Worm (Caenorhabditis elegans) whole organism, mixed stage, embryonic: Measurements from ENCODE around the gene K12H4.2.
A peak's percentile ranks its signal among the peaks of the same experiment; 100 is the strongest.

Experiments used
- M03D4.4 ChIP-seq: sonication (generic microtip); optimal IDR thresholded peaks from 2 replicates; lab custom pipeline; 2017; ENCODE audit warnings: mild to moderate bottlenecking, missing genetic modification characterization, missing compliant biosample characterization
- bed-3 ChIP-seq: fragments of 200-800 bp; sonication (Bioruptor generic); optimal IDR thresholded peaks from 3 replicates; lab custom pipeline; 2018; ENCODE audit warnings: mild to moderate bottlenecking, missing genetic modification characterization, moderate library complexity, missing compliant biosample characterization
- blmp-1 ChIP-seq: fragments of 150-350 bp; optimal IDR thresholded peaks from 2 replicates; lab custom pipeline; 2014; ENCODE audit warnings: missing biosample characterization, missing genetic modification characterization
- ceh-39 ChIP-seq: fragments of 150-350 bp; optimal IDR thresholded peaks from 2 replicates; lab custom pipeline; 2014; ENCODE audit warnings: missing biosample characterization, missing genetic modification characterization
- ceh-43 ChIP-seq: fragments of 200-800 bp; sonication (Bioruptor generic); optimal IDR thresholded peaks from 2 replicates; lab custom pipeline; 2018; ENCODE audit warnings: mild to moderate bottlenecking, missing genetic modification characterization, moderate library complexity, missing compliant biosample characterization
- ceh-83 ChIP-seq: fragments of 200-800 bp; sonication (Bioruptor generic); optimal IDR thresholded peaks from 2 replicates; lab custom pipeline; 2018; ENCODE audit warnings: mild to moderate bottlenecking, missing genetic modification characterization, missing compliant biosample characterization
- ces-1 ChIP-seq: fragments of 150-350 bp; optimal IDR thresholded peaks from 2 replicates; lab custom pipeline; 2014; ENCODE audit warnings: missing biosample characterization, missing genetic modification reagents, missing genetic modification characterization
- cnd-1 ChIP-seq: fragments of 200-800 bp; sonication (Bioruptor generic); optimal IDR thresholded peaks from 2 replicates; lab custom pipeline; 2018; ENCODE audit warnings: mild to moderate bottlenecking, missing genetic modification characterization, missing compliant biosample characterization
- drap-1 ChIP-seq: fragments of 200-800 bp; sonication (Bioruptor generic); optimal IDR thresholded peaks from 3 replicates; lab custom pipeline; 2018; ENCODE audit warnings: mild to moderate bottlenecking, missing genetic modification characterization, missing compliant biosample characterization
- elt-1 ChIP-seq: sonication (generic microtip); optimal IDR thresholded peaks from 2 replicates; lab custom pipeline; 2017; ENCODE audit warnings: missing genetic modification characterization, mild to moderate bottlenecking, missing compliant biosample characterization, antibody characterized with exemption, moderate library complexity, borderline replicate concordance; ENCODE audit not compliant: insufficient read depth
- elt-3 ChIP-seq: fragments of 150-350 bp; optimal IDR thresholded peaks from 2 replicates; lab custom pipeline; 2014; ENCODE audit warnings: missing biosample characterization, missing genetic modification characterization
- flh-1 ChIP-seq: fragments of 200-800 bp; sonication (Bioruptor generic); optimal IDR thresholded peaks from 2 replicates; lab custom pipeline; 2018; ENCODE audit warnings: mild to moderate bottlenecking, missing genetic modification characterization, moderate library complexity, missing compliant biosample characterization
- ham-2 ChIP-seq: fragments of 200-800 bp; sonication (Bioruptor generic); optimal IDR thresholded peaks from 2 replicates; lab custom pipeline; 2018; ENCODE audit warnings: mild to moderate bottlenecking, missing genetic modification characterization, missing compliant biosample characterization
- hlh-1 ChIP-seq: fragments of 150-350 bp; optimal IDR thresholded peaks from 2 replicates; lab custom pipeline; 2014; ENCODE audit warnings: missing biosample characterization, missing genetic modification reagents, missing genetic modification characterization
- lin-13 ChIP-seq: fragments of 150-350 bp; optimal IDR thresholded peaks from 2 replicates; lab custom pipeline; 2014; ENCODE audit warnings: missing biosample characterization, missing genetic modification characterization
- lin-32 ChIP-seq: fragments of 200-800 bp; sonication (Bioruptor generic); optimal IDR thresholded peaks from 2 replicates; lab custom pipeline; 2018; ENCODE audit warnings: mild to moderate bottlenecking, missing genetic modification characterization, missing compliant biosample characterization
- lsy-2 ChIP-seq: fragments of 150-350 bp; optimal IDR thresholded peaks from 2 replicates; lab custom pipeline; 2014; ENCODE audit warnings: missing biosample characterization, missing genetic modification characterization
- mab-5 ChIP-seq: fragments of 150-350 bp; optimal IDR thresholded peaks from 2 replicates; lab custom pipeline; 2014; ENCODE audit warnings: missing biosample characterization, missing genetic modification characterization
- mep-1 ChIP-seq: fragments of 150-350 bp; optimal IDR thresholded peaks from 2 replicates; lab custom pipeline; 2017; ENCODE audit warnings: missing biosample characterization, missing genetic modification reagents, missing genetic modification characterization, inconsistent platforms
- mls-2 ChIP-seq: sonication (generic microtip); optimal IDR thresholded peaks from 2 replicates; lab custom pipeline; 2016; ENCODE audit warnings: mild to moderate bottlenecking, missing genetic modification characterization, moderate library complexity, missing compliant biosample characterization
- nhr-12 ChIP-seq: fragments of 150-350 bp; optimal IDR thresholded peaks from 2 replicates; lab custom pipeline; 2014; ENCODE audit warnings: missing biosample characterization, missing genetic modification characterization
- nhr-2 ChIP-seq: fragments of 150-350 bp; optimal IDR thresholded peaks from 2 replicates; lab custom pipeline; 2014; ENCODE audit warnings: missing biosample characterization, missing genetic modification characterization
- nhr-237 ChIP-seq: fragments of 150-350 bp; optimal IDR thresholded peaks from 2 replicates; lab custom pipeline; 2014; ENCODE audit warnings: missing biosample characterization, missing genetic modification characterization
- nhr-28 ChIP-seq: fragments of 150-350 bp; optimal IDR thresholded peaks from 2 replicates; lab custom pipeline; 2014; ENCODE audit warnings: missing biosample characterization, missing genetic modification characterization
- pha-4 ChIP-seq: fragments of 150-350 bp; optimal IDR thresholded peaks from 2 replicates; lab custom pipeline; 2018; ENCODE audit warnings: missing biosample characterization, missing genetic modification reagents, missing genetic modification characterization
- sem-2 ChIP-seq: fragments of 200-800 bp; sonication (Bioruptor generic); optimal IDR thresholded peaks from 2 replicates; lab custom pipeline; 2018; ENCODE audit warnings: mild to moderate bottlenecking, missing genetic modification characterization, missing compliant biosample characterization
- snpc-4 ChIP-seq: fragments of 150-350 bp; optimal IDR thresholded peaks from 2 replicates; lab custom pipeline; 2014; ENCODE audit warnings: missing biosample characterization, missing genetic modification characterization
- sptf-1 ChIP-seq: sonication (generic microtip); optimal IDR thresholded peaks from 2 replicates; lab custom pipeline; 2017; ENCODE audit warnings: mild to moderate bottlenecking, missing genetic modification characterization, moderate library complexity, missing compliant biosample characterization
- tbx-8 ChIP-seq: fragments of 200-800 bp; sonication (Bioruptor generic); optimal IDR thresholded peaks from 2 replicates; lab custom pipeline; 2018; ENCODE audit warnings: mild to moderate bottlenecking, missing genetic modification characterization, moderate library complexity, missing compliant biosample characterization
- unc-120 ChIP-seq: sonication (generic microtip); optimal IDR thresholded peaks from 2 replicates; lab custom pipeline; 2017; ENCODE audit warnings: missing genetic modification characterization, missing compliant biosample characterization; ENCODE audit not compliant: poor library complexity, severe bottlenecking
- unc-39 ChIP-seq: fragments of 150-350 bp; optimal IDR thresholded peaks from 2 replicates; lab custom pipeline; 2014; ENCODE audit warnings: missing biosample characterization, missing genetic modification characterization
- unc-62 ChIP-seq: fragments of 150-350 bp; optimal IDR thresholded peaks from 2 replicates; lab custom pipeline; 2014; ENCODE audit warnings: missing biosample characterization, missing genetic modification reagents, missing genetic modification characterization
- zip-8 ChIP-seq: fragments of 150-350 bp; optimal IDR thresholded peaks from 2 replicates; lab custom pipeline; 2014; ENCODE audit warnings: missing biosample characterization, missing genetic modification characterization
- ztf-11 ChIP-seq: fragments of 150-350 bp; optimal IDR thresholded peaks from 2 replicates; lab custom pipeline; 2014; ENCODE audit warnings: missing biosample characterization, missing genetic modification characterization

K12H4.2 gene

DNA sequence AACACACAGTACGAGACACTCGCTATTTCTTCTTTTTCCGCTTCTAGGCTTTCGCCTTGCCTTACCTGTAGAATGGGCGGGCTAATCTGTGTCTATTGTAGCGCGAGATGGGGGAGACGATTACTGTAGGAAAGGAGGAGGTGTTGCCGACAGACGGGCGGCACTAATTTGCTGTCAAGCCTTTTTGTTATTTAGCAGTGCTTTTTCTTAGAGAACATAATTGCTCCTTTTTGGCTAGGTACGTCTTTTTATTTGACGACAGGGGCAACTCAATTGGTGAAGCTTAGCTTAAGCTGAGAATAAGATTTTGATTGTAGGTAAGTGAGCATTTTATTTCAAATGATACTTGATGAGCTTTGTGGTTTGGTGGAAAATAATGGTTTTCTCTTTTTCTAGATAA lies 16.1 kb downstream of the K12H4.2 start:
- peak; percentile 69 for TF ChIP-seq ham-2 (GFP tag; lab: Kevin White, UChicago)
- TF ChIP-seq lsy-2: peak; percentile 5
- no peak for TF ChIP-seq snpc-4 (tag; lab: Kevin White, UChicago)
- no peak for TF ChIP-seq elt-3 (tag; lab: Kevin White, UChicago)
- no peak for TF ChIP-seq hlh-1 (tag; lab: Kevin White, UChicago)
- TF ChIP-seq mab-5 (tag; lab: Kevin White, UChicago): no peak
- no peak for TF ChIP-seq ztf-11 (tag; lab: Kevin White, UChicago)
- no peak for TF ChIP-seq tbx-8 (GFP tag; lab: Kevin White, UChicago)
- TF ChIP-seq lin-32 (GFP tag; lab: Kevin White, UChicago): no peak
- no peak for TF ChIP-seq unc-62 (GFP tag; lab: Kevin White, UChicago)
- TF ChIP-seq M03D4.4 (tag; lab: Kevin White, UChicago): no peak
- TF ChIP-seq mls-2 (tag; lab: Kevin White, UChicago): no peak
- TF ChIP-seq unc-39 (tag; lab: Kevin White, UChicago): no peak
- TF ChIP-seq nhr-2 (tag; lab: Kevin White, UChicago): no peak
- TF ChIP-seq nhr-237: no peak

DNA sequence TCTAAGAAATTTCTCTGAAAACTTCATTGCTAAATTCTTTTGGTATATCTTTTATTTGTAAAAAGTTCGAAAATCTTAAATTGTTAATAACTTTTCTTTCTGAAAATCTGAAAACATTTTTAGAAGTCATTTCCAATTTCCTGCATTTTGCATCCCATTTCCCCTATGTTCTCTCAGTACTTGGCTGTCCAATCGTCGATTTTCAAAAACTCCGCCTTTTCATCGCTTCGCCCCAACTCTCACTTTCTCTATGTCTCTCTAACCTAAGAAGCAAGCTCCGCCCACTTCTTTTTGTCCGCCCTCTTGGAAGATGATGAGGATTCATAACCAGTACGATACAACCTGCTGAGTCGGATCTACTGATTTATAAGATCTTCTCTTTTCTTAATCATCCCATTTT lies 17.6 kb downstream of the K12H4.2 start:
- TF ChIP-seq flh-1 (GFP tag; lab: Kevin White, UChicago) (no peak), sptf-1 (tag; lab: Kevin White, UChicago) (no peak), ceh-43 (GFP tag; lab: Kevin White, UChicago) (no peak), lsy-2 (peak; percentile 66), nhr-2 (tag; lab: Kevin White, UChicago) (no peak), mab-5 (tag; lab: Kevin White, UChicago) (no peak)
- TF ChIP-seq, all 35 proteins: peak for 1

DNA sequence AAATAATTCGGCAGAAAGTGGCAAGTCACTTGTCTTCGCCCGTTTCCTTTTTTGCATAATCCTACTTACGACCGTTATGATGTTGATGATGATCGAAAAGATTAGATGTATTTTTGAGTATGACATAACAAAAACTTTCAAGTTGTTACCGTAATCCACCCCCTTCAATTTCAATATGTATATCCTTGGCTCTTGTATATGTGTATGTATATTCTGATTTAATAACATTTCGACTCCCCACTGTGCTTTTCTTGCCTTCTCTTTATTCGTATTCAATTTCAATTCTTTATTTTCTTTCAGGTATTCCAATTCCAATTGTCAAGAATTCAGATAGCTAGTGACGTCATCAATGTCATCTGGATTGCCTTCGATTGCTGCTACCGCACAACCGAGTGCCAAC lies 19.5 kb downstream of the K12H4.2 start, which contains the start of gene pros-1:
TSS of gene pros-1 (plus strand) at position 301 of the 400 bp plus-strand sequence.
- TF ChIP-seq lin-32 (GFP tag; lab: Kevin White, UChicago): no peak

DNA sequence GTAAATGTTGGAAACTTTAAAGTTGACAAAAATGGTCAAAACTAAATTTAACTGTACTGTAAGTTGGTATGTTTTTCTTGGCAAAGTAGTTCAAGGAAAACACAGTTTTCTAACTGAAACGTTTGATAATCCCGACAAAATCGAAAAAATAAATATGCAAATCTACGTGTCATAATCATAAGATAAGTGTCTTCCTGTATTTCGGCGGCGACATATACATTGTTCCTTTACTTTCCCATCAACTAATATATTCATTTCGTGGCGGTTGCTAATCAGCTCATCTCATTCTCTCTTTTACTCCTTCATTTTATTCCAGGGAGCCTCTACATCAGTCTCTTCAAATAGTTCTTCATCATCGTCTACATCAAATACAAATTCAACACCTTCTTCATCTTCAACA lies 20.3 kb downstream of the K12H4.2 start:
- TF ChIP-seq ceh-39: no peak
- no peak for TF ChIP-seq sem-2 (GFP tag; lab: Kevin White, UChicago)
- no peak for TF ChIP-seq ces-1 (GFP tag; lab: Kevin White, UChicago)
- TF ChIP-seq hlh-1 (tag; lab: Kevin White, UChicago): no peak
- TF ChIP-seq tbx-8 (GFP tag; lab: Kevin White, UChicago): no peak
- TF ChIP-seq zip-8 (tag; lab: Kevin White, UChicago): no peak
- TF ChIP-seq sptf-1 (tag; lab: Kevin White, UChicago): no peak
- no peak for TF ChIP-seq unc-62 (GFP tag; lab: Kevin White, UChicago)
- TF ChIP-seq cnd-1 (tag; lab: Kevin White, UChicago): no peak
- TF ChIP-seq lin-13 (tag; lab: Kevin White, UChicago): no peak
- no peak for TF ChIP-seq drap-1
- TF ChIP-seq pha-4: no peak
- no peak for TF ChIP-seq M03D4.4 (tag; lab: Kevin White, UChicago)
- TF ChIP-seq nhr-237: no peak
- no peak for TF ChIP-seq lsy-2

DNA sequence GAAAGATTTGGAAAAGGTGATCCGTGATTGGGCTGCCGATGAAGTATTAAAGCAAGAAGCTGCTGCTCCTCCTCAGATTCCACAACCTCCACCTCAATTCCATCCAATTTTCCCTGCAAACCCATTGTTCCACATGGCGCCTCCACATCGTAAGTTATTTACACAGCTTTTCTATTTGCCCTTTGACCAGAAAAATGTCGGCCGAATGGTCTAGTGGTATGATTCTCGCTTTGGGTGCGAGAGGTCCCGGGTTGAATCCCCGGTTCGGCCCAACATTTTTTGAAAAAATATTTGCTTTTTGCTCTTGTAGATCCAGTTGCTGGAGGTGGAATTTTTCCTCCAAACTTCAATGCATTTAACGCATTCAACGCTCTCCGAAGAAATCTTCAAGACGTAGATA lies 21.7 kb downstream of the K12H4.2 start:
- peak; percentile 34 for TF ChIP-seq sptf-1 (tag; lab: Kevin White, UChicago)
- no peak for TF ChIP-seq ces-1 (GFP tag; lab: Kevin White, UChicago)
- TF ChIP-seq M03D4.4 (tag; lab: Kevin White, UChicago): peak; percentile 36
- no peak for TF ChIP-seq unc-120
- no peak for TF ChIP-seq ceh-43 (GFP tag; lab: Kevin White, UChicago)
- TF ChIP-seq flh-1 (GFP tag; lab: Kevin White, UChicago): no peak
- peak; percentile 2 for TF ChIP-seq mls-2 (tag; lab: Kevin White, UChicago)
- no peak for TF ChIP-seq unc-62 (GFP tag; lab: Kevin White, UChicago)
- TF ChIP-seq lsy-2: no peak
- TF ChIP-seq elt-1 (tag; lab: Kevin White, UChicago): no peak
- no peak for TF ChIP-seq ceh-39
- no peak for TF ChIP-seq lin-13 (tag; lab: Kevin White, UChicago)
- peak; percentile 16 for TF ChIP-seq cnd-1 (tag; lab: Kevin White, UChicago)
- no peak for TF ChIP-seq bed-3 (GFP tag; lab: Kevin White, UChicago)
- no peak for TF ChIP-seq mab-5 (tag; lab: Kevin White, UChicago)
- no peak for TF ChIP-seq nhr-28 (tag; lab: Kevin White, UChicago)
- no peak for TF ChIP-seq snpc-4 (tag; lab: Kevin White, UChicago)
- no peak for TF ChIP-seq lin-32 (GFP tag; lab: Kevin White, UChicago)
- no peak for TF ChIP-seq mep-1 (tag; lab: Kevin White, UChicago)
- no peak for TF ChIP-seq tbx-8 (GFP tag; lab: Kevin White, UChicago)
- no peak for TF ChIP-seq nhr-12 (tag; lab: Kevin White, UChicago)
- TF ChIP-seq nhr-237: no peak
- no peak for TF ChIP-seq sem-2 (GFP tag; lab: Kevin White, UChicago)
- TF ChIP-seq ceh-83 (GFP tag; lab: Kevin White, UChicago): no peak
- no peak for TF ChIP-seq elt-3 (tag; lab: Kevin White, UChicago)
- no peak for TF ChIP-seq blmp-1
- TF ChIP-seq drap-1: no peak
